Worm (Caenorhabditis elegans) whole organism, late embryonic: Measurements from ENCODE around the gene C44H4.4.
A peak's percentile ranks its signal among the peaks of the same experiment; 100 is the strongest.

Experiments used
- K02D7.2 ChIP-seq: sonication (generic microtip); optimal IDR thresholded peaks from 2 replicates; lab custom pipeline; 2017; ENCODE audit warnings: mild to moderate bottlenecking, missing genetic modification characterization, missing compliant biosample characterization
- Y22D7AL.16 ChIP-seq: sonication (generic microtip); optimal IDR thresholded peaks from 2 replicates; lab custom pipeline; 2016; ENCODE audit warnings: missing genetic modification characterization, missing compliant biosample characterization
- ahr-1 ChIP-seq: sonication (generic microtip); optimal IDR thresholded peaks from 2 replicates; lab custom pipeline; 2016; ENCODE audit warnings: missing genetic modification characterization, missing compliant biosample characterization
- ceh-19 ChIP-seq: fragments of 200-800 bp; sonication (Bioruptor generic); optimal IDR thresholded peaks from 2 replicates; lab custom pipeline; 2018; ENCODE audit warnings: mild to moderate bottlenecking, missing genetic modification characterization, missing compliant biosample characterization
- ceh-2 ChIP-seq: sonication (generic microtip); optimal IDR thresholded peaks from 2 replicates; lab custom pipeline; 2016; ENCODE audit warnings: missing genotype, missing genetic modification characterization, missing compliant biosample characterization
- ceh-22 ChIP-seq: sonication (generic microtip); optimal IDR thresholded peaks from 2 replicates; lab custom pipeline; 2017; ENCODE audit warnings: missing biosample characterization, missing genetic modification characterization
- ceh-24 ChIP-seq: sonication (generic microtip); optimal IDR thresholded peaks from 2 replicates; lab custom pipeline; 2016; ENCODE audit warnings: mild to moderate bottlenecking, missing genetic modification characterization, missing compliant biosample characterization
- ceh-30 ChIP-seq: fragments of 150-350 bp; optimal IDR thresholded peaks from 2 replicates; lab custom pipeline; 2014; ENCODE audit warnings: missing biosample characterization, missing genetic modification characterization
- ceh-34 ChIP-seq: sonication (generic microtip); optimal IDR thresholded peaks from 2 replicates; lab custom pipeline; 2016; ENCODE audit warnings: mild to moderate bottlenecking, missing genetic modification characterization, missing compliant biosample characterization
- ceh-45 ChIP-seq: fragments of 200-800 bp; sonication (Bioruptor generic); IDR thresholded peaks from 2 replicates; pipeline ENCODE4 v1.3.6; 2022; ENCODE audit warnings: missing genetic modification reagents, missing genetic modification characterization, missing compliant biosample characterization
- ceh-6 ChIP-seq: fragments of 200-800 bp; sonication (Bioruptor generic); optimal IDR thresholded peaks from 2 replicates; lab custom pipeline; 2018; ENCODE audit warnings: mild to moderate bottlenecking, missing genetic modification characterization, missing compliant biosample characterization
- dmd-4 ChIP-seq: sonication (generic microtip); optimal IDR thresholded peaks from 2 replicates; lab custom pipeline; 2016; ENCODE audit warnings: borderline replicate concordance, missing genetic modification characterization, missing compliant biosample characterization
- dve-1 ChIP-seq: sonication (generic microtip); optimal IDR thresholded peaks from 2 replicates; lab custom pipeline; 2017; ENCODE audit warnings: antibody characterized with exemption, mild to moderate bottlenecking, missing genetic modification characterization, missing compliant biosample characterization
- ets-4 ChIP-seq: sonication (generic microtip); optimal IDR thresholded peaks from 2 replicates; lab custom pipeline; 2016; ENCODE audit warnings: missing genetic modification characterization, missing compliant biosample characterization
- eyg-1 ChIP-seq: sonication (generic microtip); optimal IDR thresholded peaks from 2 replicates; lab custom pipeline; 2016; ENCODE audit warnings: missing genotype, missing genetic modification characterization, missing compliant biosample characterization
- fax-1 ChIP-seq: sonication (generic microtip); optimal IDR thresholded peaks from 2 replicates; lab custom pipeline; 2016; ENCODE audit warnings: missing genotype, missing genetic modification characterization, missing compliant biosample characterization
- gmeb-2 ChIP-seq: sonication (generic microtip); optimal IDR thresholded peaks from 2 replicates; lab custom pipeline; 2016; ENCODE audit warnings: missing genetic modification characterization, inconsistent platforms, missing compliant biosample characterization
- hlh-15 ChIP-seq: sonication (generic microtip); optimal IDR thresholded peaks from 2 replicates; lab custom pipeline; 2016; ENCODE audit warnings: missing genetic modification characterization, missing compliant biosample characterization
- hlh-30 ChIP-seq: sonication (generic microtip); optimal IDR thresholded peaks from 2 replicates; lab custom pipeline; 2017; ENCODE audit warnings: antibody characterized with exemption, missing genetic modification characterization, missing compliant biosample characterization; ENCODE audit not compliant: insufficient read depth
- hlh-6 ChIP-seq: sonication (generic microtip); optimal IDR thresholded peaks from 2 replicates; lab custom pipeline; 2016; ENCODE audit warnings: missing genotype, missing genetic modification characterization, missing compliant biosample characterization
- hlh-8 ChIP-seq: sonication (generic microtip); optimal IDR thresholded peaks from 2 replicates; lab custom pipeline; 2016; ENCODE audit warnings: missing genotype, missing genetic modification characterization, missing compliant biosample characterization
- lim-6 ChIP-seq: sonication (generic microtip); optimal IDR thresholded peaks from 2 replicates; lab custom pipeline; 2016; ENCODE audit warnings: missing genetic modification characterization, missing compliant biosample characterization
- madf-2 ChIP-seq: sonication (generic microtip); optimal IDR thresholded peaks from 2 replicates; lab custom pipeline; 2017; ENCODE audit warnings: missing genetic modification characterization, missing compliant biosample characterization
- nfya-1 ChIP-seq: sonication (generic microtip); optimal IDR thresholded peaks from 2 replicates; lab custom pipeline; 2017; ENCODE audit warnings: missing genetic modification characterization, mild to moderate bottlenecking, missing compliant biosample characterization, antibody characterized with exemption, moderate library complexity
- nhr-11 ChIP-seq: fragments of 150-350 bp; optimal IDR thresholded peaks from 2 replicates; lab custom pipeline; 2014; ENCODE audit warnings: missing biosample characterization, missing genetic modification characterization
- nhr-232 ChIP-seq: sonication (generic microtip); optimal IDR thresholded peaks from 2 replicates; lab custom pipeline; 2016; ENCODE audit warnings: missing genetic modification characterization, missing compliant biosample characterization
- pag-3 ChIP-seq: sonication (generic microtip); optimal IDR thresholded peaks from 2 replicates; lab custom pipeline; 2016; ENCODE audit warnings: missing compliant biosample characterization, missing genetic modification characterization, borderline replicate concordance
- pha-4 ChIP-seq: fragments of 150-350 bp; optimal IDR thresholded peaks from 2 replicates; lab custom pipeline; 2018; ENCODE audit warnings: missing biosample characterization, missing genetic modification reagents, missing genetic modification characterization
- pqm-1 ChIP-seq: sonication (generic microtip); optimal IDR thresholded peaks from 2 replicates; lab custom pipeline; 2016; ENCODE audit warnings: missing genetic modification characterization, missing compliant biosample characterization
- rnt-1 ChIP-seq: sonication (generic microtip); optimal IDR thresholded peaks from 2 replicates; lab custom pipeline; 2016; ENCODE audit warnings: missing genetic modification characterization, missing compliant biosample characterization
- sox-2 ChIP-seq: fragments of 200-800 bp; sonication (Bioruptor generic); IDR thresholded peaks from 2 replicates; pipeline ENCODE4 v1.3.6; 2022; ENCODE audit warnings: missing genetic modification reagents, missing genetic modification characterization, missing compliant biosample characterization
- sox-4 ChIP-seq: sonication (generic microtip); optimal IDR thresholded peaks from 2 replicates; lab custom pipeline; 2017; ENCODE audit warnings: mild to moderate bottlenecking, missing genetic modification characterization, inconsistent platforms, missing compliant biosample characterization
- syd-9 ChIP-seq: sonication (generic microtip); optimal IDR thresholded peaks from 2 replicates; lab custom pipeline; 2016; ENCODE audit warnings: mild to moderate bottlenecking, missing genetic modification characterization, moderate library complexity, missing compliant biosample characterization
- tbx-2 ChIP-seq: sonication (generic microtip); optimal IDR thresholded peaks from 2 replicates; lab custom pipeline; 2016; ENCODE audit warnings: missing genetic modification characterization, missing compliant biosample characterization
- tbx-7 ChIP-seq: sonication (generic microtip); optimal IDR thresholded peaks from 2 replicates; lab custom pipeline; 2016; ENCODE audit warnings: missing genotype, missing genetic modification characterization, missing compliant biosample characterization
- ttx-3 ChIP-seq: sonication (generic microtip); optimal IDR thresholded peaks from 2 replicates; lab custom pipeline; 2016; ENCODE audit warnings: missing genetic modification reagents, missing genetic modification characterization, missing compliant biosample characterization
- unc-42 ChIP-seq: sonication (generic microtip); optimal IDR thresholded peaks from 2 replicates; lab custom pipeline; 2016; ENCODE audit warnings: missing genotype, missing genetic modification characterization, missing compliant biosample characterization
- unc-55 ChIP-seq: sonication (generic microtip); optimal IDR thresholded peaks from 2 replicates; lab custom pipeline; 2017; ENCODE audit warnings: missing biosample characterization, missing genetic modification reagents, missing genetic modification characterization
- zip-5 ChIP-seq: sonication (generic microtip); optimal IDR thresholded peaks from 2 replicates; lab custom pipeline; 2016; ENCODE audit warnings: missing genetic modification characterization, missing compliant biosample characterization

The C44H4.4 gene

DNA sequence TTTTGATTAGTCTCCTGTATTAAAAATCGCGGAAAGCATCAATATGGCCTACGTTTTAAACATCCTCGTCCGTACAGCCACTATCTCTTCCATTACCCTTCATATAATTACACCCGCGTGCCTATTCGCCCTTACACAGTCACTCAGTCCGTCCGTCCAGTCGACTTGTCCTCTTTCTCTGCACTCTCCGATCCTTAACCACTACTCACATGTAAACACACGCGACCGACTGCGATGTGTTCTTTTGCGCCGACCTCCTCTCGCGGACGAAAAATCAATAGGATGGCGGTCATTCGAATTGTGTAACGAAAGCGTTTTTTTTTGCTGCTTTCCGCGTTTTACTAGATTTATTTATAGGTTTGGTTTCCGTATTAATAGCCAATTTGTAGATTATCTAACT, 13.8 kb upstream of the C44H4.4 start, which contains the start of gene eor-2 (continued):
- no peak for TF ChIP-seq ceh-45 (GFP tag; lab: Robert Waterston, UW)
- TF ChIP-seq K02D7.2 (tag; lab: Kevin White, UChicago), result no peak
- no peak for TF ChIP-seq madf-2 (tag; lab: Kevin White, UChicago)
- no peak for TF ChIP-seq hlh-6 (tag; lab: Kevin White, UChicago)
- TF ChIP-seq gmeb-2 (tag; lab: Kevin White, UChicago), result no peak
- TF ChIP-seq hlh-8 (tag; lab: Kevin White, UChicago), result no peak
- TF ChIP-seq pag-3 (tag; lab: Kevin White, UChicago), result no peak
- TF ChIP-seq tbx-2 (tag; lab: Kevin White, UChicago), result peak; percentile 42
- TF ChIP-seq ceh-19 (GFP tag; lab: Kevin White, UChicago), result peak; percentile 27
- no peak for TF ChIP-seq dmd-4 (tag; lab: Kevin White, UChicago)
- TF ChIP-seq Y22D7AL.16 (tag; lab: Kevin White, UChicago), result no peak
- no peak for TF ChIP-seq fax-1 (tag; lab: Kevin White, UChicago)
- peak; percentile 46 for TF ChIP-seq syd-9 (tag; lab: Kevin White, UChicago)
- TF ChIP-seq lim-6 (tag; lab: Kevin White, UChicago), result no peak
- TF ChIP-seq ceh-24, result no peak
- TF ChIP-seq pha-4 (tag; lab: Kevin White, UChicago), result no peak
- TF ChIP-seq dve-1, result no peak
- no peak for TF ChIP-seq tbx-7 (tag; lab: Kevin White, UChicago)
- TF ChIP-seq nhr-11 (tag; lab: Kevin White, UChicago), result no peak
- TF ChIP-seq nhr-232, result no peak
- no peak for TF ChIP-seq eyg-1 (tag; lab: Kevin White, UChicago)
- no peak for TF ChIP-seq ttx-3 (tag; lab: Kevin White, UChicago)
- TF ChIP-seq pqm-1 (tag; lab: Kevin White, UChicago), result no peak
- peak; percentile 72 for TF ChIP-seq ceh-34 (tag; lab: Kevin White, UChicago)

DNA sequence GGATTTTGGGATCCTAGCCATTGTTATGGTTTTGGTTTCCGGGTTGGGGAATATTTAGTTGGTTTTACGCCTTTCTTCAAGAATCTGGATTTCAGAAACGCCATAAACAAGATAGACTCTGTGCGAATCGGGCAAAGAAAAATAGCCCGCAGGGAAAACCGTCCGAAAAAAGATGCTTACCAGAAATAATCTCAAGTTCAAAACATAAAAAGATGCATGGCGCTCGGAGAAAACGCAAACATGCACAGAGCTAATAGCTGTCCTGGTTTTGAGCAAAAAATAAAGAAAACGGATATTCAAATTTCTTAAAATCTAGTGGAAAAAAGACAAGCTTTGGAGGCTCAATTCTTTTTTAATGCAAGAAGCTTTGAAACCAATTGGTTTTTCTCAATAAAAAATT, 10.3 kb upstream of the C44H4.4 start, which contains the start of gene C44H4.6:
Gene C44H4.6, minus strand, starts transcription at position 101 of the 400 bp plus-strand sequence.
- no peak for TF ChIP-seq hlh-15
- TF ChIP-seq lim-6 (tag; lab: Kevin White, UChicago), result no peak
- no peak for TF ChIP-seq madf-2 (tag; lab: Kevin White, UChicago)
- no peak for TF ChIP-seq hlh-30
- no peak for TF ChIP-seq ceh-34 (tag; lab: Kevin White, UChicago)
- TF ChIP-seq ceh-2, result no peak
- no peak for TF ChIP-seq K02D7.2 (tag; lab: Kevin White, UChicago)
- no peak for TF ChIP-seq rnt-1 (tag; lab: Kevin White, UChicago)
- no peak for TF ChIP-seq ceh-22 (tag; lab: Kevin White, UChicago)
- no peak for TF ChIP-seq ets-4 (tag; lab: Kevin White, UChicago)
- no peak for TF ChIP-seq unc-42

DNA sequence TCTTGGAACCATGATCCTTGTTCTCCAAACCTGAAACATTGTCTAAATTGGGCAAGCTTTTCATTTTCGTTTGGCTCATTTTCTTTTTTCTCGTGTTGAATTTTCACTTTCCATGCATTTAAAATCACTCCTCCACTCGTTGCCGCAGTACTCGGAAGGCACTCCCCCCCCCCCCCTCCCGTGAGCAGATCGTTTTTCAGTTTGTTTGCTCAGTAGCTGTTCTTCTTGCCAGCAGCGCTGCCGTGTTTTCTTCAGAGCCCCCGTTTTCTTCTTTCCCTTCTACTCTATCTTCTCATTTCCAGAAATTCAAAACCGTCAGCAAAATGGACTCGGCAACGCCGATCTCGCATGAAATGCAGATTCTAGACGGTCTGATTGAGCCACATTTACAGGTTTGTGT, 5.9 kb upstream of the C44H4.4 start, which contains the start of gene C44H4.8:
Gene C44H4.8, plus strand, starts transcription at position 301 of the 400 bp plus-strand sequence.
- TF ChIP-seq sox-4 (tag; lab: Kevin White, UChicago), result no peak
- no peak for TF ChIP-seq ahr-1 (tag; lab: Kevin White, UChicago)
- no peak for TF ChIP-seq nhr-232
- no peak for TF ChIP-seq sox-2 (GFP tag; lab: Robert Waterston, UW)
- TF ChIP-seq ttx-3 (tag; lab: Kevin White, UChicago), result no peak
- TF ChIP-seq pag-3 (tag; lab: Kevin White, UChicago), result no peak
- TF ChIP-seq unc-55 (GFP tag; lab: Kevin White, UChicago), result no peak
- TF ChIP-seq nfya-1 (tag; lab: Kevin White, UChicago), result no peak
- no peak for TF ChIP-seq zip-5
- no peak for TF ChIP-seq ceh-6
- no peak for TF ChIP-seq rnt-1 (tag; lab: Kevin White, UChicago)
- no peak for TF ChIP-seq eyg-1 (tag; lab: Kevin White, UChicago)
- no peak for TF ChIP-seq ceh-30 (tag; lab: Kevin White, UChicago)
